Worm (Caenorhabditis elegans): ENCODE results near the gene F54E2.9.

F54E2.9 gene

DNA sequence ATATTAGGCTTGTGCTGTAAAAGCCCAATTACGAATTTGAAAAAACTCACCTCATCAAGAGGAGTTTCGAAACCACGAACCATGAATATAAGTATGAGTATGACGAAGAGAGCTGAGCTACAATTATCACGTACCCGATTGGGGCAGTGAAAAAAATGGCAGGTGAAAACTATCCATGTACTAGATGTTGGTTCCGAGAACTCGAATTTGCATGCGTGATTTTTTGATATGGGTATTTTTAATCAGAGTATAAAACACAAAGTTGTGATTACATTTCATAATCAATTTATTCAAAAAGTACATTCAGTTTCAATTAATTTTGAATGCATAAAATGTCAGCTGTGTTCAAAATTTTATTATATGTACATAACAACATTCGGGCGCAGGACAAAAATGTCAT lies at the start of gene F54E2.9:
Gene F54E2.9 (minus strand): TSS at position 132 of the 400 bp plus-strand sequence.
- TF ChIP-seq hlh-12 (tag; optimal IDR thresholded peaks at IDR 0.05) (no peak), Y67H2A.10 (GFP tag; conservative IDR thresholded peaks at IDR 0.05) (no peak), hmg-20 (GFP tag; IDR thresholded peaks at IDR 0.05) (no peak), dpl-1 (GFP tag; optimal IDR thresholded peaks at IDR 0.05) (no peak), F55B11.4 (tag; optimal IDR thresholded peaks at IDR 0.05; ENCODE audit: borderline replicate concordance, insufficient read depth) (no peak), snpc-3.4 (tag; optimal IDR thresholded peaks at IDR 0.05) (no peak), ZK185.1 (tag; optimal IDR thresholded peaks at IDR 0.05; ENCODE audit: poor library complexity, severe bottlenecking) (no peak), B0336.3 (GFP tag; IDR thresholded peaks at IDR 0.05) (no peak), zfh-2 (GFP tag; conservative IDR thresholded peaks at IDR 0.05) (no peak), madf-6 (GFP tag; IDR thresholded peaks at IDR 0.05) (no peak), tlf-1 (GFP tag; optimal IDR thresholded peaks at IDR 0.05) (no peak)

DNA sequence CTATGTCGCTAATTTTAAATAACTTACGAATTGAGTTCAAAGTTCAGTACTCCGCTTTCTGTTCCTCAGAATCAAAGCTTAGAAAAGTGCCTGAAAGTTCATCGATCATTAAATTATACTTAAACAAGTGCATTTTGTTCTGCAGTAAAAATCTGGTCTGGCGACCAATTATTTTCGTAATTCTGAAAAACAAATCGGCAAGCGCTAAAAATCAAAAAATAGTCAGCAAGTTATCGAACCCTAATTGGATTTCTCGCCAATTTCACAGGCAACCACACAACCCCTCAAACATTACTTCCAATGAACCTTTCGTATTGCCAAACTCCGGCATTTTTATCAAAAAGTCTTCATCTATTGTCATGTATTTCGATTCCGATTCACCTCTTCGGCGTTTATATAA lies 49.2 kb upstream of the F54E2.9 start, which contains the start of gene srh-272:
Gene srh-272 (plus strand): TSS at position 301 of the 400 bp plus-strand sequence.
- TF ChIP-seq lin-54 (GFP tag; optimal IDR thresholded peaks at IDR 0.05) (no peak), ceh-40 (GFP tag; IDR thresholded peaks at IDR 0.05) (no peak), mes-4 (tag; optimal IDR thresholded peaks at IDR 0.05) (no peak), xnd-1 (tag; optimal IDR thresholded peaks at IDR 0.05) (no peak), madf-8 (GFP tag; conservative IDR thresholded peaks at IDR 0.05) (no peak), ceh-100 (GFP tag; IDR thresholded peaks at IDR 0.05) (no peak), F10E7.11 (tag; optimal IDR thresholded peaks at IDR 0.05) (no peak), madf-10 (tag; optimal IDR thresholded peaks at IDR 0.05) (no peak), ztf-25 (GFP tag; IDR thresholded peaks at IDR 0.05) (no peak), ekl-4 (GFP tag; IDR thresholded peaks at IDR 0.05) (no peak), cebp-1 (GFP tag; IDR thresholded peaks at IDR 0.05) (no peak), cebp-1 (tag; optimal IDR thresholded peaks at IDR 0.05) (no peak), attf-6 (GFP tag; IDR thresholded peaks at IDR 0.05) (no peak), tlf-1 (GFP tag; optimal IDR thresholded peaks at IDR 0.05) (no peak), F39B2.1 (GFP tag; IDR thresholded peaks at IDR 0.05) (no peak), lag-1 (GFP tag; IDR thresholded peaks at IDR 0.05) (no peak), snpc-1.1 (tag; optimal IDR thresholded peaks at IDR 0.05; ENCODE audit: insufficient read depth) (no peak), egl-44 (GFP tag; IDR thresholded peaks at IDR 0.05) (no peak), hrde-1 (tag; optimal IDR thresholded peaks at IDR 0.05; ENCODE audit: borderline replicate concordance) (no peak), rpc-1 (optimal IDR thresholded peaks at IDR 0.05) (no peak), rpc-1 (tag; optimal IDR thresholded peaks at IDR 0.05) (no peak), sptf-2 (GFP tag; optimal IDR thresholded peaks at IDR 0.05) (no peak)

DNA sequence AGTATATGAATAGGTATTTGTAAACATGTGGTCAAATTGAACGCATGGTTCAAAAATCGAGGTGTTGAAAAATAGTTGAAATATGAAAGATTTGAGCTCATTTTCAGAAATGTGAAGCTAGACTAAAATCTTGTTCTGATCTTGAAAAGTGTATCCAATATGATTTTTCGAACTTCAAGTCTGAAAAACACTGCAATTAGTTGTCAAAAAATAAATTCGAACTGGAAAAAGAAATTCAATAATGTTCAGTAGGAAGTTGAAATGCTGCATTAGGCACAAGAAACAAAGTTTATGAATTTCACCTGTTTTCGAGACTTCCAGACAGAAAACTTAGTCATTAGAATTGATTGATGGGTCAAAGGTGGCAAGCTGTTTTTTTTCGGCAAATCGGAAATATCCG lies 47.7 kb upstream of the F54E2.9 start, which contains the start of gene srh-270:
Gene srh-270 (minus strand): TSS at position 101 of the 400 bp plus-strand sequence.
- TF ChIP-seq ztf-25 (GFP tag; IDR thresholded peaks at IDR 0.05) = no peak
- no peak for TF ChIP-seq dpl-1 (GFP tag; optimal IDR thresholded peaks at IDR 0.05)
- no peak for TF ChIP-seq F39B2.1 (GFP tag; IDR thresholded peaks at IDR 0.05)
- no peak for TF ChIP-seq rpc-1 (optimal IDR thresholded peaks at IDR 0.05)
- TF ChIP-seq rpc-1 (tag; optimal IDR thresholded peaks at IDR 0.05) = no peak
- TF ChIP-seq gei-17 (GFP tag; optimal IDR thresholded peaks at IDR 0.05) = no peak
- no peak for TF ChIP-seq zfh-2 (GFP tag; conservative IDR thresholded peaks at IDR 0.05)
- no peak for TF ChIP-seq snpc-3.4 (tag; optimal IDR thresholded peaks at IDR 0.05)
- TF ChIP-seq F57A8.1 (GFP tag; optimal IDR thresholded peaks at IDR 0.05) = no peak
- no peak for TF ChIP-seq nfyb-1 (GFP tag; IDR thresholded peaks at IDR 0.05)
- no peak for TF ChIP-seq Y56A3A.18 (GFP tag; IDR thresholded peaks at IDR 0.05)
- TF ChIP-seq egl-18 (GFP tag; IDR thresholded peaks at IDR 0.05) = no peak
- no peak for TF ChIP-seq nhr-120 (GFP tag; IDR thresholded peaks at IDR 0.05)
- no peak for TF ChIP-seq D2030.7 (GFP tag; IDR thresholded peaks at IDR 0.05)
- TF ChIP-seq snpc-1.1 (tag; optimal IDR thresholded peaks at IDR 0.05; ENCODE audit: insufficient read depth) = no peak
- TF ChIP-seq let-526 (GFP tag; IDR thresholded peaks at IDR 0.05) = no peak
- TF ChIP-seq atf-7 (tag; optimal IDR thresholded peaks at IDR 0.05) = no peak
- no peak for TF ChIP-seq zim-3 (tag; optimal IDR thresholded peaks at IDR 0.05)
- TF ChIP-seq xnd-1 (tag; optimal IDR thresholded peaks at IDR 0.05) = no peak
- no peak for TF ChIP-seq hlh-26 (GFP tag; conservative IDR thresholded peaks at IDR 0.05)
